Worm (Caenorhabditis elegans) whole organism, L4 larva: Measurements from ENCODE around the gene trcs-2.

Experiments used
- F10B5.3 ChIP-seq: sonication (generic microtip); optimal IDR thresholded peaks from 2 replicates; lab custom pipeline; 2016; ENCODE audit warnings: mild to moderate bottlenecking, missing genetic modification characterization, missing compliant biosample characterization
- F26F4.8 ChIP-seq: fragments of 200-800 bp; sonication (Bioruptor generic); conservative IDR thresholded peaks from 2 replicates; pipeline ENCODE4 v1.3.6; 2022; ENCODE audit warnings: missing genetic modification characterization, missing compliant biosample characterization
- F37D6.2 ChIP-seq: sonication (generic microtip); optimal IDR thresholded peaks from 2 replicates; lab custom pipeline; 2016; ENCODE audit warnings: mild to moderate bottlenecking, missing genetic modification characterization, missing compliant biosample characterization
- F44E2.7 ChIP-seq: fragments of 200-800 bp; sonication (Bioruptor generic); IDR thresholded peaks from 2 replicates; pipeline ENCODE4 v2.1.2; 2022; ENCODE audit warnings: missing genetic modification characterization, missing compliant biosample characterization
- R02D3.7 ChIP-seq: fragments of 150-350 bp; sonication (generic microtip); optimal IDR thresholded peaks from 3 replicates; lab custom pipeline; 2014; ENCODE audit warnings: missing biosample characterization, missing genetic modification characterization
- T20F7.1 ChIP-seq: fragments of 200-800 bp; sonication (Bioruptor generic); optimal IDR thresholded peaks from 2 replicates; lab custom pipeline; 2018; ENCODE audit warnings: mild to moderate bottlenecking, missing genetic modification characterization, missing compliant biosample characterization
- T26A8.4 ChIP-seq: fragments of 200-800 bp; sonication (Bioruptor generic); IDR thresholded peaks from 2 replicates; pipeline ENCODE4 v1.3.6; 2022; ENCODE audit warnings: missing genetic modification characterization, missing compliant biosample characterization
- Y5F2A.4 ChIP-seq: fragments of 200-800 bp; sonication (Bioruptor generic); optimal IDR thresholded peaks from 2 replicates; lab custom pipeline; 2018; ENCODE audit warnings: mild to moderate bottlenecking, missing genetic modification characterization, missing compliant biosample characterization
- ZK337.2 ChIP-seq: fragments of 200-800 bp; sonication (Bioruptor generic); IDR thresholded peaks from 2 replicates; pipeline ENCODE4 v1.3.6; 2022; ENCODE audit warnings: missing genetic modification reagents, missing genetic modification characterization, missing compliant biosample characterization
- aha-1 ChIP-seq: fragments of 150-350 bp; peaks from one replicate; lab custom pipeline; 2014; ENCODE audit warnings: missing biosample characterization, missing genetic modification characterization
- arid-1 ChIP-seq: fragments of 200-800 bp; sonication (Bioruptor generic); conservative IDR thresholded peaks from 2 replicates; pipeline ENCODE4 v1.3.6; 2022; ENCODE audit warnings: missing genetic modification reagents, missing genetic modification characterization, missing compliant biosample characterization
- attf-4 ChIP-seq: sonication (generic microtip); optimal IDR thresholded peaks from 3 replicates; lab custom pipeline; 2017; ENCODE audit warnings: missing biosample characterization, missing genetic modification characterization
- ceh-20 ChIP-seq: fragments of 200-800 bp; sonication (Bioruptor generic); IDR thresholded peaks from 2 replicates; pipeline ENCODE4 v1.3.6; 2022; ENCODE audit warnings: missing genetic modification reagents, missing genetic modification characterization, missing compliant biosample characterization
- ceh-28 ChIP-seq: fragments of 150-350 bp; optimal IDR thresholded peaks from 2 replicates; lab custom pipeline; 2014; ENCODE audit warnings: missing biosample characterization, missing genetic modification reagents, missing genetic modification characterization
- ceh-44 ChIP-seq: fragments of 200-800 bp; sonication (Bioruptor generic); IDR thresholded peaks from 2 replicates; pipeline ENCODE4 v1.3.6; 2022; ENCODE audit warnings: missing genetic modification reagents, missing genetic modification characterization, missing compliant biosample characterization
- ceh-62 ChIP-seq: sonication (generic microtip); optimal IDR thresholded peaks from 2 replicates; lab custom pipeline; 2017; ENCODE audit warnings: missing biosample characterization, missing genetic modification characterization
- ceh-82 ChIP-seq: sonication (generic microtip); optimal IDR thresholded peaks from 2 replicates; lab custom pipeline; 2017; ENCODE audit warnings: missing biosample characterization, missing genetic modification characterization
- ces-1 ChIP-seq: fragments of 150-350 bp; sonication (generic microtip); optimal IDR thresholded peaks from 4 replicates; lab custom pipeline; 2014; ENCODE audit warnings: missing biosample characterization, missing genetic modification reagents, missing genetic modification characterization
- daf-16 ChIP-seq, 3 experiments: sonication (generic microtip); optimal IDR thresholded peaks; 2 replicates each; lab custom pipeline; 2016 to 2017; ENCODE audit warnings: missing genetic modification characterization in 3 of 3, missing genetic modification reagents in 3 of 3, mild to moderate bottlenecking in 2 of 3, missing compliant biosample characterization in 2 of 3, missing biosample characterization in 1 of 3, moderate library complexity in 1 of 3
- daf-19 ChIP-seq: fragments of 200-800 bp; sonication (Bioruptor generic); conservative IDR thresholded peaks from 2 replicates; pipeline ENCODE4 v1.3.6; 2022; ENCODE audit warnings: missing genetic modification characterization, missing compliant biosample characterization
- dmd-6 ChIP-seq: fragments of 200-800 bp; sonication (Bioruptor generic); IDR thresholded peaks from 2 replicates; pipeline ENCODE4 v1.3.6; 2022; ENCODE audit warnings: missing genetic modification reagents, missing genetic modification characterization, missing compliant biosample characterization
- dmd-8 ChIP-seq: fragments of 200-800 bp; sonication (Bioruptor generic); IDR thresholded peaks from 2 replicates; pipeline ENCODE4 v1.3.6; 2022; ENCODE audit warnings: missing genetic modification characterization, missing compliant biosample characterization
- dpl-1 ChIP-seq: fragments of 150-350 bp; optimal IDR thresholded peaks from 2 replicates; lab custom pipeline; 2014; ENCODE audit warnings: missing biosample characterization, missing genetic modification reagents, missing genetic modification characterization
- fos-1 ChIP-seq: fragments of 150-350 bp; optimal IDR thresholded peaks from 2 replicates; lab custom pipeline; 2014; ENCODE audit warnings: missing biosample characterization, missing genetic modification characterization
- hif-1 ChIP-seq, 2 experiments: sonication (generic microtip); optimal IDR thresholded peaks; 2 replicates each; lab custom pipeline; 2016 to 2017; ENCODE audit warnings: missing compliant biosample characterization in 2 of 2, missing genetic modification characterization in 2 of 2, missing genetic modification reagents in 2 of 2, missing genotype in 2 of 2, mild to moderate bottlenecking in 1 of 2
- hlh-11 ChIP-seq: fragments of 200-800 bp; sonication (Bioruptor generic); optimal IDR thresholded peaks from 2 replicates; lab custom pipeline; 2018; ENCODE audit warnings: mild to moderate bottlenecking, missing genetic modification characterization, missing compliant biosample characterization
- lim-7 ChIP-seq: fragments of 200-800 bp; sonication (Bioruptor generic); IDR thresholded peaks from 2 replicates; pipeline ENCODE4 v1.3.6; 2022; ENCODE audit warnings: missing genetic modification characterization, missing compliant biosample characterization
- lin-39 ChIP-seq: fragments of 150-350 bp; optimal IDR thresholded peaks from 2 replicates; lab custom pipeline; 2014; ENCODE audit warnings: missing biosample characterization, missing genetic modification reagents, missing genetic modification characterization
- lir-3 ChIP-seq: sonication (generic microtip); optimal IDR thresholded peaks from 2 replicates; lab custom pipeline; 2016; ENCODE audit warnings: mild to moderate bottlenecking, missing genetic modification characterization, missing compliant biosample characterization
- lsy-2 ChIP-seq, 2 experiments: fragments of 150-350 bp in 1 of 2; sonication (generic microtip) in 1 of 2; optimal IDR thresholded peaks; 2 replicates each; lab custom pipeline; 2014 to 2017; ENCODE audit warnings: missing biosample characterization in 2 of 2, missing genetic modification characterization in 2 of 2
- mdt-29 ChIP-seq: fragments of 200-800 bp; sonication (Bioruptor generic); IDR thresholded peaks from 2 replicates; pipeline ENCODE4 v1.3.6; 2022; ENCODE audit warnings: missing genetic modification reagents, missing genetic modification characterization, missing compliant biosample characterization
- mes-2 ChIP-seq: sonication (generic microtip); optimal IDR thresholded peaks from 2 replicates; lab custom pipeline; 2016; ENCODE audit warnings: missing genotype, mild to moderate bottlenecking, missing genetic modification characterization, missing compliant biosample characterization; ENCODE audit not compliant: poor library complexity, severe bottlenecking
- mxl-2 ChIP-seq: fragments of 200-800 bp; sonication (Bioruptor generic); conservative IDR thresholded peaks from 2 replicates; pipeline ENCODE4 v1.3.6; 2022; ENCODE audit warnings: missing genetic modification reagents, missing genetic modification characterization, missing compliant biosample characterization
- nhr-10 ChIP-seq: fragments of 150-350 bp; optimal IDR thresholded peaks from 2 replicates; lab custom pipeline; 2014; ENCODE audit warnings: missing biosample characterization, missing genetic modification characterization
- nhr-102 ChIP-seq: sonication (generic microtip); optimal IDR thresholded peaks from 2 replicates; lab custom pipeline; 2016; ENCODE audit warnings: mild to moderate bottlenecking, missing genetic modification characterization, moderate library complexity, missing compliant biosample characterization
- nhr-28 ChIP-seq: fragments of 150-350 bp; optimal IDR thresholded peaks from 2 replicates; lab custom pipeline; 2014; ENCODE audit warnings: missing biosample characterization, missing genetic modification characterization
- nhr-48 ChIP-seq: sonication (generic microtip); optimal IDR thresholded peaks from 2 replicates; lab custom pipeline; 2016; ENCODE audit warnings: mild to moderate bottlenecking, missing genetic modification characterization, missing compliant biosample characterization
- nhr-77 ChIP-seq: fragments of 150-350 bp; optimal IDR thresholded peaks from 2 replicates; lab custom pipeline; 2014; ENCODE audit warnings: missing biosample characterization, missing genetic modification characterization
- php-3 ChIP-seq: fragments of 200-800 bp; sonication (Bioruptor generic); IDR thresholded peaks from 2 replicates; pipeline ENCODE4 v1.3.6; 2022; ENCODE audit warnings: missing genetic modification reagents, missing genetic modification characterization, missing compliant biosample characterization
- rbr-2 ChIP-seq: sonication (generic microtip); optimal IDR thresholded peaks from 2 replicates; lab custom pipeline; 2016; ENCODE audit warnings: missing genotype, missing genetic modification characterization, missing compliant biosample characterization
- saeg-2 ChIP-seq: fragments of 200-800 bp; sonication (Bioruptor generic); IDR thresholded peaks from 2 replicates; pipeline ENCODE4 v1.3.6; 2022; ENCODE audit warnings: missing genetic modification reagents, missing genetic modification characterization, missing compliant biosample characterization
- sdz-12 ChIP-seq: fragments of 200-800 bp; sonication (Bioruptor generic); optimal IDR thresholded peaks from 2 replicates; lab custom pipeline; 2018; ENCODE audit warnings: mild to moderate bottlenecking, missing genetic modification characterization, missing compliant biosample characterization
- spr-3 ChIP-seq: fragments of 200-800 bp; sonication (Bioruptor generic); optimal IDR thresholded peaks from 2 replicates; lab custom pipeline; 2018; ENCODE audit warnings: mild to moderate bottlenecking, missing genetic modification characterization, missing compliant biosample characterization
- tag-97 ChIP-seq: fragments of 200-800 bp; sonication (Bioruptor generic); IDR thresholded peaks from 2 replicates; pipeline ENCODE4 v1.3.6; 2022; ENCODE audit warnings: missing genetic modification characterization, missing compliant biosample characterization
- tra-1 ChIP-seq: fragments of 200-800 bp; sonication (Bioruptor generic); IDR thresholded peaks from 2 replicates; pipeline ENCODE4 v1.3.6; 2022; ENCODE audit warnings: missing genetic modification reagents, missing genetic modification characterization, missing compliant biosample characterization
- unc-62 ChIP-seq, 3 experiments: fragments of 150-350 bp in 1 of 3; sonication (generic microtip); optimal IDR thresholded peaks in 2 of 3; peaks in 1 of 3; 1 replicate in 1 of 3; 2 replicates in 2 of 3; lab custom pipeline; 2014 to 2017; ENCODE audit warnings: missing biosample characterization in 3 of 3, missing genetic modification characterization in 3 of 3, missing genetic modification reagents in 3 of 3, missing genotype in 1 of 3
- zfp-3 ChIP-seq: fragments of 200-800 bp; sonication (Bioruptor generic); conservative IDR thresholded peaks from 2 replicates; pipeline ENCODE4 v1.3.6; 2022; ENCODE audit warnings: missing genetic modification reagents, missing genetic modification characterization, missing compliant biosample characterization
- zip-2 ChIP-seq: fragments of 150-350 bp; optimal IDR thresholded peaks from 2 replicates; lab custom pipeline; 2014; ENCODE audit warnings: missing biosample characterization, missing genetic modification characterization
- ztf-7 ChIP-seq: fragments of 150-350 bp; optimal IDR thresholded peaks from 2 replicates; lab custom pipeline; 2014; ENCODE audit warnings: missing biosample characterization, missing genetic modification characterization

Gene trcs-2

DNA sequence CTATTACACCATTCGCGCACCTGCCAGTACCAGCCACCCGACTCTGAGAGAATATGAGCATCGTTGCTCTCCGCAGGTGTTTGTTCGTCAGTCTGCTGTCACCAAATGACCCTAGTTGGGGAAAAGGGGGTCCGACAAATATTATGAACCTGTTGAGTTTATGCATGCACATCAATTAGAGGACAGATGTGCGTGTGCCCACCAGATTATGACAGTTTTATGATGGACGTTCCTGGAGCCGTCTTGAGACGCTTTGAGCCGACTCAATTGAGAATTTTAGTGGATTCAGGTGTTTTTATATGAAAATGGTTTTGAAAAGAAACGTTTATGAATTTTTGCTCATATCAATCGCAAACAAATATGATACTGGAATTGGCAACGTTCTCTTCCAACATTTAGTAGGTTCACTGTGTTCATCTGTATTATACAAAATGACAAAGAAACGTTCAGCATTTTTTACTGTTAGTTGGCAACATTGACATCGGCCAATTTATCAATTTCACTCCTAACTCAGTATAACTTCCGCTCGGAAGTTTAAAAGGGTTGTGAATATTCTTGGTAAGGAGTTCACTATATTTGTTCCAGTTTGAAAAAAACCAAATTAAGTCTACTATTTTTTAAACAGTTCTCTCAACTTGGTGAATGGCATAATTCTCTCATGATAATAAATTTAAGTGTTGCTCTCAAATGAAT is 25.1 kb downstream of the trcs-2 start:
- TF ChIP-seq attf-4 (tag; lab: Kevin White, UChicago) (no peak), ztf-7 (tag; lab: Kevin White, UChicago) (no peak), F10B5.3 (tag; lab: Kevin White, UChicago) (no peak), ceh-28 (tag; lab: Kevin White, UChicago) (no peak), ceh-62 (tag; lab: Kevin White, UChicago) (no peak), T20F7.1 (GFP tag; lab: Kevin White, UChicago) (peak; percentile 68), tag-97 (no peak), aha-1 (peak; percentile 93), hlh-11 (tag; lab: Kevin White, UChicago) (peak; percentile 70), dpl-1 (GFP tag; lab: Kevin White, UChicago) (no peak), php-3 (GFP tag; lab: Robert Waterston, UW) (no peak; the same call in none of the 2 replicates), lim-7 (GFP tag; lab: Robert Waterston, UW) (peak; percentile 60; the same call in 1 of the 2 replicates), lir-3 (no peak), hif-1 (tag; optimal IDR thresholded peaks at IDR 0.05; lab: Kevin White, UChicago) (peak in 1 of 2 experiments; percentile 45), nhr-77 (peak; percentile 78), lsy-2 (tag; optimal IDR thresholded peaks at IDR 0.05; lab: Kevin White, UChicago) (peak; percentile 47 to 51), rbr-2 (tag; lab: Kevin White, UChicago) (peak; percentile 14), sdz-12 (GFP tag; lab: Kevin White, UChicago) (no peak), ceh-82 (tag; lab: Kevin White, UChicago) (no peak), mdt-29 (GFP tag; lab: Robert Waterston, UW) (peak; percentile 48; the same call in 1 of the 2 replicates), dmd-8 (GFP tag; lab: Robert Waterston, UW) (no peak), saeg-2 (GFP tag; lab: Robert Waterston, UW) (no peak), ZK337.2 (GFP tag; lab: Robert Waterston, UW) (no peak), unc-62 (GFP tag; optimal IDR thresholded peaks at IDR 0.05 in 1 of 2; lab: Kevin White, UChicago) (no peak), unc-62 (tag; optimal IDR thresholded peaks at IDR 0.05; lab: Kevin White, UChicago) (no peak), zfp-3 (GFP tag; lab: Robert Waterston, UW) (peak; percentile 96), spr-3 (GFP tag; lab: Kevin White, UChicago) (no peak), ces-1 (GFP tag; lab: Kevin White, UChicago) (no peak), lin-39 (tag; lab: Kevin White, UChicago) (no peak), nhr-28 (peak; percentile 15), fos-1 (peak; percentile 20), F44E2.7 (GFP tag; lab: Robert Waterston, UW) (peak; percentile 54; the same call in 1 of the 2 replicates), Y5F2A.4 (GFP tag; lab: Kevin White, UChicago) (peak; percentile 42), T26A8.4 (GFP tag; lab: Robert Waterston, UW) (peak; percentile 82), tra-1 (peak; percentile 77; the same call in 1 of the 2 replicates), nhr-102 (peak; percentile 71), arid-1 (GFP tag; lab: Robert Waterston, UW) (peak; percentile 71), daf-16 (GFP tag; optimal IDR thresholded peaks at IDR 0.05; lab: Kevin White, UChicago) (peak in 1 of 2 experiments; percentile 11), daf-16 (tag; optimal IDR thresholded peaks at IDR 0.05; lab: Kevin White, UChicago) (peak; percentile 74), daf-19 (GFP tag; lab: Robert Waterston, UW) (no peak), R02D3.7 (tag; lab: Kevin White, UChicago) (no peak), zip-2 (tag; lab: Kevin White, UChicago) (no peak), nhr-48 (tag; lab: Kevin White, UChicago) (peak; percentile 49), ceh-20 (peak; percentile 78; the same call in 1 of the 2 replicates), nhr-10 (tag; lab: Kevin White, UChicago) (peak; percentile 65), F37D6.2 (no peak), F26F4.8 (GFP tag; lab: Robert Waterston, UW) (no peak), mes-2 (tag; lab: Kevin White, UChicago) (peak; percentile 57), mxl-2 (GFP tag; lab: Robert Waterston, UW) (no peak), ceh-44 (GFP tag; lab: Robert Waterston, UW) (no peak), dmd-6 (GFP tag; lab: Robert Waterston, UW) (peak; percentile 52)
